Worm (Caenorhabditis elegans): ENCODE results near the gene T11F9.21.
"Not testable (repeated sequence)": the region's sequence is repeated elsewhere in the genome, so short reads cannot be mapped to it uniquely, and the experiment has no call there.

DNA sequence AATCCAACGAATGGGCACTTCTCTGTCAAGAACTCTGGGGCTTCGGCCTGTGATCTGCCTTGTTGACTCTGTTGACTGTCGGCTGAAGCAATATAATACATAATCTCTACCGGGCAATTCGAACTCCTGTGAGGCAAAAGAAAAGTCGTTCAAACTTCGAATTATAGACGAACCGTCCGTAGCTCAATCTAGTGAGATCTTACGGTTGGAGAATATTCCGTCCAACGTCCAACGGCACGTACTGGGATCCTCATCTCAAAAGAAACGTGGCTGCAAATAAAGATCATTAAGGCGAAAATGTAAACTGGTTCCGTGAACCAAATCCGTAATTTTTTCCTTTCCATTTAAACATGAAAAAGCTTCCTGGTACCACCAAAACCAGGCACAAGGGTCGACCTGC, 11.8 kb upstream of the T11F9.21 start, which contains the start of gene T11F9.14:
- not testable (repeated sequence) for TF ChIP-seq hlh-26 (GFP tag; conservative IDR thresholded peaks at IDR 0.05); B0019.2 (GFP tag; conservative IDR thresholded peaks at IDR 0.05); ZK185.1 (tag; optimal IDR thresholded peaks at IDR 0.05; ENCODE audit: poor library complexity, severe bottlenecking); nfya-1 (tag; optimal IDR thresholded peaks at IDR 0.05; ENCODE audit: borderline replicate concordance, insufficient read depth); F23B12.7 (tag; optimal IDR thresholded peaks at IDR 0.05; ENCODE audit: insufficient read depth); pha-4 (tag; optimal IDR thresholded peaks at IDR 0.05); lin-40 (tag; optimal IDR thresholded peaks at IDR 0.05)
